Worm (Caenorhabditis elegans) whole organism, midembryonic: ENCODE data around the gene srbc-58.

ENCODE experiments used
- klf-2 ChIP-seq: fragments of 200-800 bp; sonication (Bioruptor generic); conservative IDR thresholded peaks from 2 replicates; pipeline ENCODE4 v1.3.6; 2022; ENCODE audit warnings: missing genetic modification reagents, missing genetic modification characterization, missing compliant biosample characterization
- ref-1 ChIP-seq: fragments of 200-800 bp; sonication (Bioruptor generic); conservative IDR thresholded peaks from 2 replicates; pipeline ENCODE4 v1.3.6; 2022; ENCODE audit warnings: missing genetic modification reagents, missing genetic modification characterization, missing compliant biosample characterization
- ztf-23 ChIP-seq: fragments of 200-800 bp; sonication (Bioruptor generic); IDR thresholded peaks from 2 replicates; pipeline ENCODE4 v1.3.6; 2022; ENCODE audit warnings: missing genetic modification reagents, missing genetic modification characterization, missing compliant biosample characterization

DNA sequence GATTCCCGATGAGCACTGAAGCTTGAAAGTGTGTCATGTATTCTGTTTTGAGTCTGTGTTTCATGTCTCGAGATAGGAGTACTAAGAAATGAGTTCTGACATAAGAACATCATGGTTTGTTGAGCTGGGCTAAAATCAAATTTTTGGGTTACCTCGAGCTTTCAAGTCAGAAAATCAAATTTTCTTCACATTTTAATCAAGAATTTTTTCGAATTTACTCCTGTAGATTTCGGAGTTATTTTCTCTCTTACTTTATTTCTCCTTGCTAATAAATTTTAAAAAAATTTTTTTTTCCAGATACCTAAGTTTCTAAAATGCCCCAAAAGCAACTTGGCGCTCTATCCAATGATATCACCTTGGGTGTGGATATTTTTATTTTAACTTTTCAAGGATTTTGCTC lies 51.3 kb downstream of the srbc-58 start, which contains the start of gene F41H8.2:
- TF ChIP-seq ref-1 (no peak), klf-2 (GFP tag; lab: Robert Waterston, UW) (no peak), ztf-23 (GFP tag; lab: Robert Waterston, UW) (no peak)
